Worm (Caenorhabditis elegans) whole organism, L4 larva: ENCODE results near the gene leo-1.

Source experiments
- D1046.2 ChIP-seq: fragments of 200-800 bp; sonication (Bioruptor generic); IDR thresholded peaks from 2 replicates; pipeline ENCODE4 v1.3.6; 2022; ENCODE audit warnings: missing genetic modification characterization, missing compliant biosample characterization
- F49E8.2 ChIP-seq: sonication (generic microtip); optimal IDR thresholded peaks from 2 replicates; lab custom pipeline; 2016; ENCODE audit warnings: missing compliant biosample characterization, mild to moderate bottlenecking, missing genetic modification characterization, borderline replicate concordance
- Y105C5A.15 ChIP-seq: fragments of 200-800 bp; sonication (Bioruptor generic); IDR thresholded peaks from 2 replicates; pipeline ENCODE4 v1.3.6; 2022; ENCODE audit warnings: missing genetic modification characterization, missing compliant biosample characterization
- Y48G9A.11 ChIP-seq: fragments of 200-800 bp; sonication (Bioruptor generic); IDR thresholded peaks from 2 replicates; pipeline ENCODE4 v1.3.6; 2022; ENCODE audit warnings: missing genetic modification reagents, missing genetic modification characterization, missing compliant biosample characterization
- arid-1 ChIP-seq: fragments of 200-800 bp; sonication (Bioruptor generic); conservative IDR thresholded peaks from 2 replicates; pipeline ENCODE4 v1.3.6; 2022; ENCODE audit warnings: missing genetic modification reagents, missing genetic modification characterization, missing compliant biosample characterization
- ceh-32 ChIP-seq: sonication (generic microtip); optimal IDR thresholded peaks from 2 replicates; lab custom pipeline; 2016; ENCODE audit warnings: mild to moderate bottlenecking, missing genetic modification characterization, missing compliant biosample characterization; ENCODE audit not compliant: poor library complexity
- cey-2 ChIP-seq: sonication (generic microtip); optimal IDR thresholded peaks from 3 replicates; lab custom pipeline; 2017; ENCODE audit warnings: missing genetic modification characterization, mild to moderate bottlenecking, missing compliant biosample characterization, antibody characterized with exemption, borderline replicate concordance; ENCODE audit not compliant: insufficient read depth
- daf-16 ChIP-seq, 3 experiments: sonication (generic microtip); optimal IDR thresholded peaks; 2 replicates each; lab custom pipeline; 2016 to 2017; ENCODE audit warnings: missing genetic modification characterization in 3 of 3, missing genetic modification reagents in 3 of 3, mild to moderate bottlenecking in 2 of 3, missing compliant biosample characterization in 2 of 3, missing biosample characterization in 1 of 3, moderate library complexity in 1 of 3
- daf-19 ChIP-seq: fragments of 200-800 bp; sonication (Bioruptor generic); conservative IDR thresholded peaks from 2 replicates; pipeline ENCODE4 v1.3.6; 2022; ENCODE audit warnings: missing genetic modification characterization, missing compliant biosample characterization
- dmd-8 ChIP-seq: fragments of 200-800 bp; sonication (Bioruptor generic); IDR thresholded peaks from 2 replicates; pipeline ENCODE4 v1.3.6; 2022; ENCODE audit warnings: missing genetic modification characterization, missing compliant biosample characterization
- duxl-1 ChIP-seq: sonication (generic microtip); optimal IDR thresholded peaks from 2 replicates; lab custom pipeline; 2016; ENCODE audit warnings: mild to moderate bottlenecking, missing genetic modification characterization, moderate library complexity, missing compliant biosample characterization; ENCODE audit not compliant: poor library complexity
- hif-1 ChIP-seq, 2 experiments: sonication (generic microtip); optimal IDR thresholded peaks; 2 replicates each; lab custom pipeline; 2016 to 2017; ENCODE audit warnings: missing compliant biosample characterization in 2 of 2, missing genetic modification characterization in 2 of 2, missing genetic modification reagents in 2 of 2, missing genotype in 2 of 2, mild to moderate bottlenecking in 1 of 2
- hlh-30 ChIP-seq: sonication (generic microtip); optimal IDR thresholded peaks from 2 replicates; lab custom pipeline; 2017; ENCODE audit warnings: antibody characterized with exemption, mild to moderate bottlenecking, missing genetic modification characterization, missing compliant biosample characterization; ENCODE audit not compliant: insufficient read depth
- jun-1 ChIP-seq: fragments of 150-350 bp; optimal IDR thresholded peaks from 2 replicates; lab custom pipeline; 2014; ENCODE audit warnings: missing biosample characterization, missing genetic modification reagents, missing genetic modification characterization
- lim-7 ChIP-seq: fragments of 200-800 bp; sonication (Bioruptor generic); IDR thresholded peaks from 2 replicates; pipeline ENCODE4 v1.3.6; 2022; ENCODE audit warnings: missing genetic modification characterization, missing compliant biosample characterization
- lin-1 ChIP-seq: fragments of 200-800 bp; sonication (Bioruptor generic); IDR thresholded peaks from 2 replicates; pipeline ENCODE4 v1.3.6; 2022; ENCODE audit warnings: missing genetic modification reagents, missing genetic modification characterization, missing compliant biosample characterization
- lin-29 ChIP-seq: fragments of 200-800 bp; sonication (Bioruptor generic); IDR thresholded peaks from 2 replicates; pipeline ENCODE4 v1.3.6; 2022; ENCODE audit warnings: missing genetic modification reagents, missing genetic modification characterization, missing compliant biosample characterization
- lin-38 ChIP-seq: fragments of 200-800 bp; sonication (Bioruptor generic); IDR thresholded peaks from 2 replicates; pipeline ENCODE4 v1.3.6; 2022; ENCODE audit warnings: missing genetic modification reagents, missing genetic modification characterization, missing compliant biosample characterization
- madf-5 ChIP-seq, 2 experiments: fragments of 200-800 bp; sonication (Bioruptor generic); IDR thresholded peaks; 2 replicates each; pipeline ENCODE4 v1.3.6; 2022; ENCODE audit warnings: missing compliant biosample characterization in 2 of 2, missing genetic modification characterization in 2 of 2
- nhr-11 ChIP-seq: fragments of 150-350 bp; optimal IDR thresholded peaks from 2 replicates; lab custom pipeline; 2014; ENCODE audit warnings: missing biosample characterization, missing genetic modification characterization
- nhr-111 ChIP-seq: fragments of 200-800 bp; sonication (Bioruptor generic); optimal IDR thresholded peaks from 2 replicates; lab custom pipeline; 2018; ENCODE audit warnings: mild to moderate bottlenecking, missing genetic modification characterization, missing compliant biosample characterization
- nhr-237 ChIP-seq: sonication (generic microtip); optimal IDR thresholded peaks from 2 replicates; lab custom pipeline; 2017; ENCODE audit warnings: missing biosample characterization, missing genetic modification characterization
- nhr-25 ChIP-seq: sonication (generic microtip); optimal IDR thresholded peaks from 2 replicates; lab custom pipeline; 2017; ENCODE audit warnings: missing genetic modification characterization, mild to moderate bottlenecking, missing compliant biosample characterization, antibody characterized with exemption, moderate library complexity, borderline replicate concordance; ENCODE audit not compliant: insufficient read depth
- pha-4 ChIP-seq, 2 experiments: fragments of 150-350 bp in 1 of 2; fragments of 200-800 bp in 1 of 2; sonication (Bioruptor generic) in 1 of 2; IDR thresholded peaks in 1 of 2; optimal IDR thresholded peaks in 1 of 2; 2 replicates each; pipeline versions ENCODE4 v1.3.6 to Lab custom; 2014 to 2022; ENCODE audit warnings: missing genetic modification characterization in 2 of 2, missing genetic modification reagents in 2 of 2, missing biosample characterization in 1 of 2, missing compliant biosample characterization in 1 of 2
- snpc-1.2 ChIP-seq: fragments of 200-800 bp; sonication (Bioruptor generic); IDR thresholded peaks from 2 replicates; pipeline ENCODE4 v1.3.6; 2022; ENCODE audit warnings: missing genetic modification reagents, missing genetic modification characterization, missing compliant biosample characterization
- spr-3 ChIP-seq: fragments of 200-800 bp; sonication (Bioruptor generic); optimal IDR thresholded peaks from 2 replicates; lab custom pipeline; 2018; ENCODE audit warnings: mild to moderate bottlenecking, missing genetic modification characterization, missing compliant biosample characterization
- unc-39 ChIP-seq: sonication (generic microtip); optimal IDR thresholded peaks from 2 replicates; lab custom pipeline; 2017; ENCODE audit warnings: missing biosample characterization, missing genetic modification characterization
- unc-62 ChIP-seq, 3 experiments: fragments of 150-350 bp in 1 of 3; sonication (generic microtip); optimal IDR thresholded peaks in 2 of 3; peaks in 1 of 3; 1 replicate in 1 of 3; 2 replicates in 2 of 3; lab custom pipeline; 2014 to 2017; ENCODE audit warnings: missing biosample characterization in 3 of 3, missing genetic modification characterization in 3 of 3, missing genetic modification reagents in 3 of 3, missing genotype in 1 of 3
- zfp-3 ChIP-seq: fragments of 200-800 bp; sonication (Bioruptor generic); conservative IDR thresholded peaks from 2 replicates; pipeline ENCODE4 v1.3.6; 2022; ENCODE audit warnings: missing genetic modification reagents, missing genetic modification characterization, missing compliant biosample characterization

leo-1 gene

ce11 chrIV:11347275-11347674, 18.1 kb upstream of the leo-1 start:
- TF ChIP-seq hlh-30 (tag; lab: Kevin White, UChicago) (peak; percentile 17), ceh-32 (tag; lab: Kevin White, UChicago) (no peak)

- TF ChIP-seq cey-2 (no peak), spr-3 (GFP tag; lab: Kevin White, UChicago) (no peak), jun-1 (tag; lab: Kevin White, UChicago) (no peak), snpc-1.2 (GFP tag; lab: Robert Waterston, UW) (no peak), nhr-111 (GFP tag; lab: Kevin White, UChicago) (no peak), unc-39 (no peak)
Measured at ce11 chrIV:11344288-11344687, 15.1 kb upstream of the leo-1 start.

- 0 out of 2 replicates have a peak, but pooled peaks have one; percentile 29 for TF ChIP-seq arid-1 (GFP tag; lab: Robert Waterston, UW)
- no peak for TF ChIP-seq daf-16 (GFP tag; optimal IDR thresholded peaks at IDR 0.05; lab: Kevin White, UChicago)
- TF ChIP-seq daf-16 (tag; optimal IDR thresholded peaks at IDR 0.05; lab: Kevin White, UChicago): no peak
- 0 out of 2 replicates have a peak, but pooled peaks have one; percentile 61 for TF ChIP-seq dmd-8 (GFP tag; lab: Robert Waterston, UW)
- no peak for TF ChIP-seq lin-29 (GFP tag; lab: Robert Waterston, UW)
- TF ChIP-seq zfp-3 (GFP tag; lab: Robert Waterston, UW): no peak
- TF ChIP-seq nhr-237 (tag; lab: Kevin White, UChicago): no peak
- peak; percentile 28; the same call in 1 of the 2 replicates for TF ChIP-seq lin-1
- peak; percentile 56 for TF ChIP-seq lin-38 (GFP tag; lab: Robert Waterston, UW)
- peak; percentile 74 for TF ChIP-seq snpc-1.2 (GFP tag; lab: Robert Waterston, UW)
- no peak for TF ChIP-seq madf-5 (GFP tag; IDR thresholded peaks at IDR 0.05; lab: Robert Waterston, UW)
- no peak for TF ChIP-seq nhr-25 (tag; lab: Kevin White, UChicago)
- TF ChIP-seq F49E8.2 (tag; lab: Kevin White, UChicago): peak; percentile 72
- 0 out of 2 replicates have a peak, but pooled peaks have one; percentile 26 for TF ChIP-seq lim-7 (GFP tag; lab: Robert Waterston, UW)
- TF ChIP-seq D1046.2 (GFP tag; lab: Robert Waterston, UW): no peak
- TF ChIP-seq unc-62 (GFP tag; optimal IDR thresholded peaks at IDR 0.05 in 1 of 2; lab: Kevin White, UChicago): peak in 1 of 2 experiments; percentile 62
- no peak for TF ChIP-seq unc-62 (tag; optimal IDR thresholded peaks at IDR 0.05; lab: Kevin White, UChicago)
- TF ChIP-seq duxl-1 (tag; lab: Kevin White, UChicago): no peak
- TF ChIP-seq nhr-11 (tag; lab: Kevin White, UChicago): no peak
- TF ChIP-seq hif-1 (tag; optimal IDR thresholded peaks at IDR 0.05; lab: Kevin White, UChicago): no peak
- peak; percentile 29; the same call in 1 of the 2 replicates for TF ChIP-seq pha-4 (GFP tag; IDR thresholded peaks at IDR 0.05; lab: Robert Waterston, UW)
- TF ChIP-seq pha-4 (tag; optimal IDR thresholded peaks at IDR 0.05; lab: Kevin White, UChicago): no peak
- 0 out of 2 replicates have a peak, but pooled peaks have one; percentile 49 for TF ChIP-seq daf-19 (GFP tag; lab: Robert Waterston, UW)
Measured at ce11 chrIV:11340735-11341443, 11.7 kb upstream of the leo-1 start.

ce11 chrIV:11337560-11337959, 8.4 kb upstream of the leo-1 start:
- 0 out of 2 replicates have a peak, but pooled peaks have one; percentile 27 for TF ChIP-seq arid-1 (GFP tag; lab: Robert Waterston, UW)
- peak; percentile 56; the same call in 1 of the 2 replicates for TF ChIP-seq Y105C5A.15
- peak; percentile 61 for TF ChIP-seq snpc-1.2 (GFP tag; lab: Robert Waterston, UW)
- TF ChIP-seq Y48G9A.11 (GFP tag; lab: Robert Waterston, UW): peak; percentile 29; the same call in 1 of the 2 replicates
- TF ChIP-seq lin-38 (GFP tag; lab: Robert Waterston, UW): peak; percentile 34; the same call in 1 of the 2 replicates
- TF ChIP-seq dmd-8 (GFP tag; lab: Robert Waterston, UW): 0 out of 2 replicates have a peak, but pooled peaks have one; percentile 44
- TF ChIP-seq, all 104 proteins: peak for 6; not testable (repeated sequence) for 98
